Worm (Caenorhabditis elegans) whole organism, mixed stage, embryonic: ENCODE results near the gene Y66D12A.16.

Experiments
- M03D4.4 ChIP-seq: sonication (generic microtip); optimal IDR thresholded peaks from 2 replicates; lab custom pipeline; 2017; ENCODE audit warnings: mild to moderate bottlenecking, missing genetic modification characterization, missing compliant biosample characterization
- bed-3 ChIP-seq: fragments of 200-800 bp; sonication (Bioruptor generic); optimal IDR thresholded peaks from 3 replicates; lab custom pipeline; 2018; ENCODE audit warnings: mild to moderate bottlenecking, missing genetic modification characterization, moderate library complexity, missing compliant biosample characterization
- blmp-1 ChIP-seq: fragments of 150-350 bp; optimal IDR thresholded peaks from 2 replicates; lab custom pipeline; 2014; ENCODE audit warnings: missing biosample characterization, missing genetic modification characterization
- ceh-39 ChIP-seq: fragments of 150-350 bp; optimal IDR thresholded peaks from 2 replicates; lab custom pipeline; 2014; ENCODE audit warnings: missing biosample characterization, missing genetic modification characterization
- ceh-43 ChIP-seq: fragments of 200-800 bp; sonication (Bioruptor generic); optimal IDR thresholded peaks from 2 replicates; lab custom pipeline; 2018; ENCODE audit warnings: mild to moderate bottlenecking, missing genetic modification characterization, moderate library complexity, missing compliant biosample characterization
- ceh-83 ChIP-seq: fragments of 200-800 bp; sonication (Bioruptor generic); optimal IDR thresholded peaks from 2 replicates; lab custom pipeline; 2018; ENCODE audit warnings: mild to moderate bottlenecking, missing genetic modification characterization, missing compliant biosample characterization
- ces-1 ChIP-seq: fragments of 150-350 bp; optimal IDR thresholded peaks from 2 replicates; lab custom pipeline; 2014; ENCODE audit warnings: missing biosample characterization, missing genetic modification reagents, missing genetic modification characterization
- cnd-1 ChIP-seq: fragments of 200-800 bp; sonication (Bioruptor generic); optimal IDR thresholded peaks from 2 replicates; lab custom pipeline; 2018; ENCODE audit warnings: mild to moderate bottlenecking, missing genetic modification characterization, missing compliant biosample characterization
- drap-1 ChIP-seq: fragments of 200-800 bp; sonication (Bioruptor generic); optimal IDR thresholded peaks from 3 replicates; lab custom pipeline; 2018; ENCODE audit warnings: mild to moderate bottlenecking, missing genetic modification characterization, missing compliant biosample characterization
- elt-1 ChIP-seq: sonication (generic microtip); optimal IDR thresholded peaks from 2 replicates; lab custom pipeline; 2017; ENCODE audit warnings: missing genetic modification characterization, mild to moderate bottlenecking, missing compliant biosample characterization, antibody characterized with exemption, moderate library complexity, borderline replicate concordance; ENCODE audit not compliant: insufficient read depth
- elt-3 ChIP-seq: fragments of 150-350 bp; optimal IDR thresholded peaks from 2 replicates; lab custom pipeline; 2014; ENCODE audit warnings: missing biosample characterization, missing genetic modification characterization
- flh-1 ChIP-seq: fragments of 200-800 bp; sonication (Bioruptor generic); optimal IDR thresholded peaks from 2 replicates; lab custom pipeline; 2018; ENCODE audit warnings: mild to moderate bottlenecking, missing genetic modification characterization, moderate library complexity, missing compliant biosample characterization
- ham-2 ChIP-seq: fragments of 200-800 bp; sonication (Bioruptor generic); optimal IDR thresholded peaks from 2 replicates; lab custom pipeline; 2018; ENCODE audit warnings: mild to moderate bottlenecking, missing genetic modification characterization, missing compliant biosample characterization
- hlh-1 ChIP-seq: fragments of 150-350 bp; optimal IDR thresholded peaks from 2 replicates; lab custom pipeline; 2014; ENCODE audit warnings: missing biosample characterization, missing genetic modification reagents, missing genetic modification characterization
- lin-13 ChIP-seq: fragments of 150-350 bp; optimal IDR thresholded peaks from 2 replicates; lab custom pipeline; 2014; ENCODE audit warnings: missing biosample characterization, missing genetic modification characterization
- lin-32 ChIP-seq: fragments of 200-800 bp; sonication (Bioruptor generic); optimal IDR thresholded peaks from 2 replicates; lab custom pipeline; 2018; ENCODE audit warnings: mild to moderate bottlenecking, missing genetic modification characterization, missing compliant biosample characterization
- lsy-2 ChIP-seq: fragments of 150-350 bp; optimal IDR thresholded peaks from 2 replicates; lab custom pipeline; 2014; ENCODE audit warnings: missing biosample characterization, missing genetic modification characterization
- mab-5 ChIP-seq: fragments of 150-350 bp; optimal IDR thresholded peaks from 2 replicates; lab custom pipeline; 2014; ENCODE audit warnings: missing biosample characterization, missing genetic modification characterization
- mep-1 ChIP-seq: fragments of 150-350 bp; optimal IDR thresholded peaks from 2 replicates; lab custom pipeline; 2017; ENCODE audit warnings: missing biosample characterization, missing genetic modification reagents, missing genetic modification characterization, inconsistent platforms
- mls-2 ChIP-seq: sonication (generic microtip); optimal IDR thresholded peaks from 2 replicates; lab custom pipeline; 2016; ENCODE audit warnings: mild to moderate bottlenecking, missing genetic modification characterization, moderate library complexity, missing compliant biosample characterization
- nhr-12 ChIP-seq: fragments of 150-350 bp; optimal IDR thresholded peaks from 2 replicates; lab custom pipeline; 2014; ENCODE audit warnings: missing biosample characterization, missing genetic modification characterization
- nhr-2 ChIP-seq: fragments of 150-350 bp; optimal IDR thresholded peaks from 2 replicates; lab custom pipeline; 2014; ENCODE audit warnings: missing biosample characterization, missing genetic modification characterization
- nhr-237 ChIP-seq: fragments of 150-350 bp; optimal IDR thresholded peaks from 2 replicates; lab custom pipeline; 2014; ENCODE audit warnings: missing biosample characterization, missing genetic modification characterization
- nhr-76 ChIP-seq: sonication (generic microtip); optimal IDR thresholded peaks from 2 replicates; lab custom pipeline; 2017; ENCODE audit warnings: missing biosample characterization, missing genetic modification characterization
- sem-2 ChIP-seq: fragments of 200-800 bp; sonication (Bioruptor generic); optimal IDR thresholded peaks from 2 replicates; lab custom pipeline; 2018; ENCODE audit warnings: mild to moderate bottlenecking, missing genetic modification characterization, missing compliant biosample characterization
- snpc-4 ChIP-seq: fragments of 150-350 bp; optimal IDR thresholded peaks from 2 replicates; lab custom pipeline; 2014; ENCODE audit warnings: missing biosample characterization, missing genetic modification characterization
- sptf-1 ChIP-seq: sonication (generic microtip); optimal IDR thresholded peaks from 2 replicates; lab custom pipeline; 2017; ENCODE audit warnings: mild to moderate bottlenecking, missing genetic modification characterization, moderate library complexity, missing compliant biosample characterization
- tbx-8 ChIP-seq: fragments of 200-800 bp; sonication (Bioruptor generic); optimal IDR thresholded peaks from 2 replicates; lab custom pipeline; 2018; ENCODE audit warnings: mild to moderate bottlenecking, missing genetic modification characterization, moderate library complexity, missing compliant biosample characterization
- unc-120 ChIP-seq: sonication (generic microtip); optimal IDR thresholded peaks from 2 replicates; lab custom pipeline; 2017; ENCODE audit warnings: missing genetic modification characterization, missing compliant biosample characterization; ENCODE audit not compliant: poor library complexity, severe bottlenecking
- unc-39 ChIP-seq: fragments of 150-350 bp; optimal IDR thresholded peaks from 2 replicates; lab custom pipeline; 2014; ENCODE audit warnings: missing biosample characterization, missing genetic modification characterization
- unc-62 ChIP-seq: fragments of 150-350 bp; optimal IDR thresholded peaks from 2 replicates; lab custom pipeline; 2014; ENCODE audit warnings: missing biosample characterization, missing genetic modification reagents, missing genetic modification characterization
- zip-8 ChIP-seq: fragments of 150-350 bp; optimal IDR thresholded peaks from 2 replicates; lab custom pipeline; 2014; ENCODE audit warnings: missing biosample characterization, missing genetic modification characterization
- ztf-11 ChIP-seq: fragments of 150-350 bp; optimal IDR thresholded peaks from 2 replicates; lab custom pipeline; 2014; ENCODE audit warnings: missing biosample characterization, missing genetic modification characterization

Gene Y66D12A.16

DNA sequence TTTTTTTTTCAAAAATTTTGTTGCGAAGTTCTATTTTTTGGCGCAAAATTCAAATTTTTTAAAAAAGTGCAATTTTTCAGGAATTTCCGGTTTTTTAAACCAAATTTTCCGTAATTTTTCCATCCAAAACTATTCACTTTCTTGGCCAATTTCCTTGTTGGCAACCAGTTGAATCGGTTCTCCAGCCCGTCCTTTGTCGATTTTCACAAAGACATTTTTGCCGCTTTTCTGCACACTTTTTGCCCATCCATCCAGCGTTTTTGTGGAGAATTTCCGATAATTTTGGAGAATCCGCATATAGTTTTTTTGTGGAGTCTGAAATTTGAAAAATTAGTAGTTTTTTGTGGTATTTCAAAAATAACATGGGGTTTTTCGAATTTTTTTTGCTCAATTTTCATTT, 30.9 kb upstream of the Y66D12A.16 start:
- TF ChIP-seq nhr-12 (tag; lab: Kevin White, UChicago) = no peak
- no peak for TF ChIP-seq ztf-11 (tag; lab: Kevin White, UChicago)
- no peak for TF ChIP-seq ceh-43 (GFP tag; lab: Kevin White, UChicago)
- TF ChIP-seq unc-39 (tag; lab: Kevin White, UChicago) = no peak
- TF ChIP-seq ham-2 (GFP tag; lab: Kevin White, UChicago) = no peak
- TF ChIP-seq nhr-2 = no peak
- TF ChIP-seq blmp-1 (tag; lab: Kevin White, UChicago) = no peak
- TF ChIP-seq mls-2 = no peak
- TF ChIP-seq ceh-39 = no peak
- no peak for TF ChIP-seq sem-2 (GFP tag; lab: Kevin White, UChicago)
- no peak for TF ChIP-seq hlh-1 (tag; lab: Kevin White, UChicago)
- no peak for TF ChIP-seq mab-5 (tag; lab: Kevin White, UChicago)
- TF ChIP-seq flh-1 = no peak
- no peak for TF ChIP-seq lin-32
- TF ChIP-seq unc-62 = no peak
- TF ChIP-seq bed-3 (GFP tag; lab: Kevin White, UChicago) = no peak
- no peak for TF ChIP-seq nhr-76
- TF ChIP-seq lsy-2 (tag; lab: Kevin White, UChicago) = no peak
- TF ChIP-seq mep-1 (tag; lab: Kevin White, UChicago) = no peak

ce11 chrIII:11496496-11496895, 26.9 kb upstream of the Y66D12A.16 start, which contains the start of gene Y66D12A.24:
Y66D12A.24 (plus strand) TSS chrIII:11496865.
- TF ChIP-seq blmp-1 (tag; lab: Kevin White, UChicago) (no peak), hlh-1 (tag; lab: Kevin White, UChicago) (no peak), sem-2 (GFP tag; lab: Kevin White, UChicago) (no peak), tbx-8 (GFP tag; lab: Kevin White, UChicago) (no peak), lin-13 (tag; lab: Kevin White, UChicago) (no peak), mls-2 (no peak), sptf-1 (tag; lab: Kevin White, UChicago) (no peak), flh-1 (no peak), lsy-2 (tag; lab: Kevin White, UChicago) (no peak), unc-39 (tag; lab: Kevin White, UChicago) (no peak), elt-3 (tag; lab: Kevin White, UChicago) (no peak), ceh-83 (GFP tag; lab: Kevin White, UChicago) (no peak), nhr-76 (no peak), ces-1 (GFP tag; lab: Kevin White, UChicago) (no peak), ham-2 (GFP tag; lab: Kevin White, UChicago) (no peak), mab-5 (tag; lab: Kevin White, UChicago) (no peak)
- TF ChIP-seq, all 35 proteins: peak for 0

DNA sequence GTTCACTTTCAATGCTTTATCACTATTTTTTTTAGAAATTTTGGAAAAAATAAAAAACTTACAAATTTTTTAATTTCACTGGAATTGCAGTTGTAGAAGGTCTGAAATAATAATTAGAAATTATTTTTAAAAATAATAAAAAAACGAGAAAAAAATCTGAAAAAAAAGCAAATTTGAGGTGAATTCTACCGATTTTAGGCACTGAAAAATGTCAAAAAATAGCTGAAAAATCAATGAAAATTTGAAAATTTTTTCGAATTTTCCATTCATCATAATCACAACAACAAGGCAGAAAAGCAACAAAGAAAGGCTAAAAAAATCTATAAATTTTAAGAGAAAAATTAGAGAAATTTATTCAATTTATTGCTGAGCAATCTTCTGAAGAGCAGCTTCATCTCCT, 22.7 kb upstream of the Y66D12A.16 start, which contains the start of gene nars-2:
TSS of gene nars-2 (minus strand) at position 101 of the 400 bp plus-strand sequence.
- no peak for TF ChIP-seq snpc-4
- TF ChIP-seq mls-2 = no peak
- no peak for TF ChIP-seq unc-120
- TF ChIP-seq mab-5 (tag; lab: Kevin White, UChicago) = no peak
- TF ChIP-seq sptf-1 (tag; lab: Kevin White, UChicago) = no peak
- no peak for TF ChIP-seq blmp-1 (tag; lab: Kevin White, UChicago)
- TF ChIP-seq elt-1 (tag; lab: Kevin White, UChicago) = no peak
- no peak for TF ChIP-seq zip-8 (tag; lab: Kevin White, UChicago)
- no peak for TF ChIP-seq flh-1
- no peak for TF ChIP-seq nhr-2
- TF ChIP-seq ceh-43 (GFP tag; lab: Kevin White, UChicago) = no peak
- TF ChIP-seq mep-1 (tag; lab: Kevin White, UChicago) = no peak

ce11 chrIII:11502753-11503152, 20.6 kb upstream of the Y66D12A.16 start, which contains the start of gene tin-10:
tin-10 (minus strand) TSS chrIII:11502853.
- TF ChIP-seq lin-13 (tag; lab: Kevin White, UChicago) = no peak
- TF ChIP-seq unc-39 (tag; lab: Kevin White, UChicago) = no peak
- no peak for TF ChIP-seq unc-120
- TF ChIP-seq tbx-8 (GFP tag; lab: Kevin White, UChicago) = no peak
- TF ChIP-seq ztf-11 (tag; lab: Kevin White, UChicago) = no peak
- no peak for TF ChIP-seq ham-2 (GFP tag; lab: Kevin White, UChicago)
- TF ChIP-seq ces-1 (GFP tag; lab: Kevin White, UChicago) = no peak
- TF ChIP-seq lsy-2 (tag; lab: Kevin White, UChicago) = no peak
- TF ChIP-seq bed-3 (GFP tag; lab: Kevin White, UChicago) = no peak
- TF ChIP-seq M03D4.4 (tag; lab: Kevin White, UChicago) = no peak
- no peak for TF ChIP-seq nhr-237 (tag; lab: Kevin White, UChicago)
- TF ChIP-seq cnd-1 = no peak
- TF ChIP-seq ceh-83 (GFP tag; lab: Kevin White, UChicago) = no peak
- TF ChIP-seq drap-1 (GFP tag; lab: Kevin White, UChicago) = no peak
- no peak for TF ChIP-seq sptf-1 (tag; lab: Kevin White, UChicago)
- TF ChIP-seq sem-2 (GFP tag; lab: Kevin White, UChicago) = no peak
- no peak for TF ChIP-seq lin-32
